ENCODE assay signal across 3 fruit fly cellular contexts in the genomic region with DNA sequence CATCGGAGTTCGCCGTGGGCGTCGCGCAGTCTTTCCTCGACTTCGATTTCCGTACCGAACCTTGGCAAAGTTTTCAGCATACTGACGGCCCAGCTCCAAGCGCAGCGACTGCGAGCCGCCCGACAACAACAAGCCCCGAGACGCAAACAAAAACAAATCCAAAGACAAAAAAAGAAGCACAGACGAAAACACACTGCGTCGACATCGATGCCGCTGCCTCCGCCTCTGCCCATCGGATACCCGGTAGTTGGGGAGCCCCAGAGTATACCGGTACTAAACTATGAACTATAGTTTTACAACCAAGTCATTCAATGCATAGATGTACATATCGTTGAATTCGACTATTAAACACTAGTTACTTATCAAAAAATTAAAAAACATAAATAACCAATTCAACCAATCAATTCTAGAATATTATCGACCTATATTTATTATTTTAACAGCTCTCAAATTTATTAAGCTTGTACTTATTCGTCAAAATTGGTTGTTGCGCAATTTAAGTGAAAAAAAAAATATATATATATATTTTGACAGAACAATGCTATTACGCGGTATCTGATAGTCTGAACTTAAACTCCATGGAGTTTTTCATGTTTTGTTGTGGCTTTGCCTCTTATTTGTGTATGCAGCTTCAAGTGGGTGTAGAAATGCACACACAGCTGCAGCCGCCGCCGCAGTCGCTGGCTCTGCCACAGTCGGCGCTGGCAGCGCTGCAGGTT.
TF ChIP-seq lines count a peak whose summit lies in the region.

No protein-coding gene starts in this region.

TF ChIP-seq in whole organism, embryonic, 481 proteins besides CTCF, POLR2A, EP300 and RAD21 (continued from another document and continues in another):
- TF ChIP-seq dm (GFP tag; optimal IDR thresholded peaks at IDR 0.05; lab: Kevin White, UChicago) (no peak), CG4707 (GFP tag; optimal IDR thresholded peaks at IDR 0.05; lab: Kevin White, UChicago) (peak; percentile 10), Optix (GFP tag; IDR thresholded peaks at IDR 0.05; lab: Robert Waterston, UW) (no peak), CG16779 (GFP tag; IDR thresholded peaks at IDR 0.05; lab: Robert Waterston, UW) (no peak), HmgD (GFP tag; optimal IDR thresholded peaks at IDR 0.05; lab: Kevin White, UChicago) (no peak), gsb-n (tag; optimal IDR thresholded peaks at IDR 0.05; lab: Kevin White, UChicago) (peak; percentile 75), jigr1 (GFP tag; IDR thresholded peaks at IDR 0.05; lab: Robert Waterston, UW) (0 out of 3 replicates have a peak, but pooled peaks have one; percentile 34), lola (GFP tag; optimal IDR thresholded peaks at IDR 0.05; lab: Kevin White, UChicago) (peak in 1 of 3 experiments; percentile 92), D19A (tag; optimal IDR thresholded peaks at IDR 0.05; lab: Kevin White, UChicago) (peak; percentile 85), esg (GFP tag; conservative IDR thresholded peaks at IDR 0.05; lab: Robert Waterston, UW) (peak; percentile 48), maf-S (GFP tag; optimal IDR thresholded peaks at IDR 0.05; lab: Kevin White, UChicago) (no peak), CG17361 (GFP tag; IDR thresholded peaks at IDR 0.05; lab: Robert Waterston, UW) (peak; percentile 96), CG15011 (GFP tag; optimal IDR thresholded peaks at IDR 0.05; lab: Kevin White, UChicago) (peak; percentile 57), CG12942 (GFP tag; optimal IDR thresholded peaks at IDR 0.05; lab: Kevin White, UChicago) (peak; percentile 48), CG15269 (tag; optimal IDR thresholded peaks at IDR 0.05; lab: Kevin White, UChicago) (peak; percentile 66), CG12744 (GFP tag; optimal IDR thresholded peaks at IDR 0.05; lab: Kevin White, UChicago) (no peak), Sin3A (optimal IDR thresholded peaks at IDR 0.05; lab: Kevin White, UChicago) (no peak), tin (GFP tag; optimal IDR thresholded peaks at IDR 0.05; lab: Kevin White, UChicago) (peak; percentile 77), sob (GFP tag; IDR thresholded peaks at IDR 0.05; lab: Robert Waterston, UW) (no peak), Xrp1 (GFP tag; IDR thresholded peaks at IDR 0.05; lab: Robert Waterston, UW) (peak; percentile 63), PHDP (tag; optimal IDR thresholded peaks at IDR 0.05; lab: Kevin White, UChicago) (peak; percentile 69), CG17802 (tag; optimal IDR thresholded peaks at IDR 0.05; lab: Kevin White, UChicago) (no peak), CG5180 (GFP tag; optimal IDR thresholded peaks at IDR 0.05; lab: Kevin White, UChicago) (peak; percentile 47), CG9437 (GFP tag; optimal IDR thresholded peaks at IDR 0.05; lab: Kevin White, UChicago) (peak; percentile 85), CG3407 (GFP tag; optimal IDR thresholded peaks at IDR 0.05; lab: Kevin White, UChicago) (peak; percentile 80), Myb (GFP tag; optimal IDR thresholded peaks at IDR 0.05; lab: Kevin White, UChicago) (no peak), HLH54F (GFP tag; optimal IDR thresholded peaks at IDR 0.05; lab: Kevin White, UChicago) (no peak), CG12155 (GFP tag; optimal IDR thresholded peaks at IDR 0.05; lab: Kevin White, UChicago) (peak; percentile 13), CG10209 (GFP tag; optimal IDR thresholded peaks at IDR 0.05; lab: Kevin White, UChicago) (peak; percentile 76), fd96Cb (tag; optimal IDR thresholded peaks at IDR 0.05; lab: Kevin White, UChicago) (peak; percentile 86), Sox102F (GFP tag; optimal IDR thresholded peaks at IDR 0.05; lab: Kevin White, UChicago) (peak; percentile 90), Hmr (GFP tag; optimal IDR thresholded peaks at IDR 0.05; lab: Kevin White, UChicago) (peak; percentile 22), chn (GFP tag; optimal IDR thresholded peaks at IDR 0.05; lab: Kevin White, UChicago) (peak; percentile 51), shn (GFP tag; optimal IDR thresholded peaks at IDR 0.05; lab: Kevin White, UChicago) (peak; percentile 13), ab (GFP tag; optimal IDR thresholded peaks at IDR 0.05; lab: Kevin White, UChicago) (no peak), CG4404 (GFP tag; IDR thresholded peaks at IDR 0.05; lab: Robert Waterston, UW) (peak; percentile 28; the same call in 1 of the 2 replicates), Fer3 (tag; optimal IDR thresholded peaks at IDR 0.05; lab: Kevin White, UChicago) (peak; percentile 40), Ptx1 (GFP tag; IDR thresholded peaks at IDR 0.05; lab: Robert Waterston, UW) (peak; percentile 78), CG14965 (GFP tag; optimal IDR thresholded peaks at IDR 0.05; lab: Kevin White, UChicago; ENCODE audit: borderline replicate concordance) (no peak), Mes4 (GFP tag; optimal IDR thresholded peaks at IDR 0.05; lab: Kevin White, UChicago) (peak; percentile 8), gcm (GFP tag; optimal IDR thresholded peaks at IDR 0.05; lab: Kevin White, UChicago) (peak; percentile 85)

TF ChIP-seq in whole organism, prepupa, 60 proteins besides CTCF, POLR2A, EP300 and RAD21 (continued from another document):
- TF ChIP-seq CG6792 (GFP tag; optimal IDR thresholded peaks at IDR 0.05; lab: Kevin White, UChicago) (peak; percentile 73), CG10669 (GFP tag; optimal IDR thresholded peaks at IDR 0.05; lab: Kevin White, UChicago) (peak; percentile 76), Sox14 (GFP tag; optimal IDR thresholded peaks at IDR 0.05; lab: Kevin White, UChicago) (peak; percentile 37), fd59A (GFP tag; optimal IDR thresholded peaks at IDR 0.05; lab: Kevin White, UChicago) (peak; percentile 71), CG11294 (GFP tag; IDR thresholded peaks at IDR 0.05; lab: Robert Waterston, UW) (no peak; the same call in none of the 2 replicates), CG16779 (tag; optimal IDR thresholded peaks at IDR 0.05; lab: Kevin White, UChicago) (peak; percentile 78), dac (GFP tag; optimal IDR thresholded peaks at IDR 0.05; lab: Kevin White, UChicago) (peak; percentile 63), Hr38 (GFP tag; optimal IDR thresholded peaks at IDR 0.05; lab: Kevin White, UChicago) (no peak), spab (GFP tag; optimal IDR thresholded peaks at IDR 0.05; lab: Kevin White, UChicago) (peak; percentile 83), CG8319 (GFP tag; optimal IDR thresholded peaks at IDR 0.05; lab: Kevin White, UChicago) (peak; percentile 61), CG9139 (GFP tag; optimal IDR thresholded peaks at IDR 0.05; lab: Kevin White, UChicago) (peak; percentile 65), CG1621 (tag; optimal IDR thresholded peaks at IDR 0.05; lab: Kevin White, UChicago) (peak; percentile 43), Ets21C (GFP tag; optimal IDR thresholded peaks at IDR 0.05; lab: Kevin White, UChicago) (no peak), CG3919 (GFP tag; optimal IDR thresholded peaks at IDR 0.05; lab: Kevin White, UChicago) (peak; percentile 84), pdm3 (GFP tag; optimal IDR thresholded peaks at IDR 0.05; lab: Kevin White, UChicago) (peak; percentile 74), CG11762 (GFP tag; optimal IDR thresholded peaks at IDR 0.05; lab: Kevin White, UChicago; ENCODE audit: insufficient read depth) (peak; percentile 80), Eip93F (GFP tag; optimal IDR thresholded peaks at IDR 0.05; lab: Kevin White, UChicago) (no peak), CG31627 (GFP tag; optimal IDR thresholded peaks at IDR 0.05; lab: Kevin White, UChicago) (peak; percentile 34), fd85E (GFP tag; optimal IDR thresholded peaks at IDR 0.05; lab: Kevin White, UChicago) (no peak), net (GFP tag; optimal IDR thresholded peaks at IDR 0.05; lab: Kevin White, UChicago) (peak; percentile 84), Smox (GFP tag; optimal IDR thresholded peaks at IDR 0.05; lab: Kevin White, UChicago) (no peak), Gug (GFP tag; IDR thresholded peaks at IDR 0.05; lab: Robert Waterston, UW) (peak; percentile 63; the same call in 1 of the 2 replicates), svp (GFP tag; lab: Kevin White, UChicago) (peak; percentile 14), dsx (GFP tag; optimal IDR thresholded peaks at IDR 0.05; lab: Kevin White, UChicago; ENCODE audit: poor library complexity, severe bottlenecking) (peak; percentile 71), CG6163 (GFP tag; IDR thresholded peaks at IDR 0.05; lab: Robert Waterston, UW) (peak; percentile 68; the same call in 2 of the 3 replicates), CG6808 (GFP tag; optimal IDR thresholded peaks at IDR 0.05; lab: Kevin White, UChicago) (peak; percentile 82), CG11902 (GFP tag; optimal IDR thresholded peaks at IDR 0.05; lab: Kevin White, UChicago) (peak; percentile 28), cyc (GFP tag; optimal IDR thresholded peaks at IDR 0.05; lab: Kevin White, UChicago) (peak; percentile 57), eg (GFP tag; IDR thresholded peaks at IDR 0.05; lab: Robert Waterston, UW) (peak; percentile 77), fkh (GFP tag; optimal IDR thresholded peaks at IDR 0.05; lab: Kevin White, UChicago) (peak; percentile 23), Sox102F (GFP tag; optimal IDR thresholded peaks at IDR 0.05; lab: Kevin White, UChicago) (peak; percentile 56), Ets96B (tag; optimal IDR thresholded peaks at IDR 0.05; lab: Kevin White, UChicago) (peak; percentile 80), Blimp-1 (GFP tag; optimal IDR thresholded peaks at IDR 0.05; lab: Kevin White, UChicago) (peak; percentile 27), CG32006 (GFP tag; optimal IDR thresholded peaks at IDR 0.05; lab: Kevin White, UChicago) (peak; percentile 94), achi (GFP tag; optimal IDR thresholded peaks at IDR 0.05; lab: Kevin White, UChicago) (peak; percentile 84), Hr4 (GFP tag; optimal IDR thresholded peaks at IDR 0.05; lab: Kevin White, UChicago) (peak; percentile 86), CG7368 (GFP tag; optimal IDR thresholded peaks at IDR 0.05; lab: Kevin White, UChicago) (peak; percentile 70), CG4318 (GFP tag; optimal IDR thresholded peaks at IDR 0.05; lab: Kevin White, UChicago) (peak; percentile 87), esn (GFP tag; optimal IDR thresholded peaks at IDR 0.05; lab: Kevin White, UChicago) (peak; percentile 75), Sox15 (GFP tag; optimal IDR thresholded peaks at IDR 0.05; lab: Kevin White, UChicago) (peak; percentile 57), OdsH (GFP tag; optimal IDR thresholded peaks at IDR 0.05; lab: Kevin White, UChicago) (peak; percentile 87), vri (GFP tag; optimal IDR thresholded peaks at IDR 0.05; lab: Kevin White, UChicago) (no peak)

TF ChIP-seq in whole organism, pupa, 21 proteins besides CTCF, POLR2A, EP300 and RAD21 (continued from another document):
- TF ChIP-seq CG32121 (GFP tag; IDR thresholded peaks at IDR 0.05; lab: Robert Waterston, UW) (peak; percentile 67), CG14655 (GFP tag; optimal IDR thresholded peaks at IDR 0.05; lab: Kevin White, UChicago) (peak; percentile 92)
